Worm (Caenorhabditis elegans) whole organism, midembryonic: Measurements from ENCODE around the gene mdt-1.2.
"Not testable (repeated sequence)": the region's sequence is repeated elsewhere in the genome, so short reads cannot be mapped to it uniquely, and the experiment has no call there.

ENCODE experiments used
- T22C8.4 ChIP-seq: fragments of 200-800 bp; sonication (Bioruptor generic); IDR thresholded peaks from 2 replicates; pipeline ENCODE4 v1.3.6; 2022; ENCODE audit warnings: missing genetic modification characterization, missing compliant biosample characterization
- cog-1 ChIP-seq: sonication (generic microtip); optimal IDR thresholded peaks from 2 replicates; lab custom pipeline; 2016; ENCODE audit warnings: missing genetic modification characterization, missing compliant biosample characterization
- flt-1 ChIP-seq: fragments of 200-800 bp; sonication (Bioruptor generic); IDR thresholded peaks from 2 replicates; pipeline ENCODE4 v1.3.6; 2022; ENCODE audit warnings: missing genetic modification characterization, missing compliant biosample characterization
- klf-2 ChIP-seq: fragments of 200-800 bp; sonication (Bioruptor generic); conservative IDR thresholded peaks from 2 replicates; pipeline ENCODE4 v1.3.6; 2022; ENCODE audit warnings: missing genetic modification reagents, missing genetic modification characterization, missing compliant biosample characterization
- med-1 ChIP-seq: sonication (generic microtip); optimal IDR thresholded peaks from 2 replicates; lab custom pipeline; 2017; ENCODE audit warnings: missing genetic modification characterization, mild to moderate bottlenecking, missing compliant biosample characterization, antibody characterized with exemption, missing genetic modification reagents; ENCODE audit not compliant: insufficient read depth
- ref-1 ChIP-seq: fragments of 200-800 bp; sonication (Bioruptor generic); conservative IDR thresholded peaks from 2 replicates; pipeline ENCODE4 v1.3.6; 2022; ENCODE audit warnings: missing genetic modification reagents, missing genetic modification characterization, missing compliant biosample characterization
- tab-1 ChIP-seq: fragments of 200-800 bp; sonication (Bioruptor generic); IDR thresholded peaks from 2 replicates; pipeline ENCODE4 v1.3.6; 2022; ENCODE audit warnings: missing genetic modification characterization, missing compliant biosample characterization
- ztf-23 ChIP-seq: fragments of 200-800 bp; sonication (Bioruptor generic); IDR thresholded peaks from 2 replicates; pipeline ENCODE4 v1.3.6; 2022; ENCODE audit warnings: missing genetic modification reagents, missing genetic modification characterization, missing compliant biosample characterization
- ztf-29 ChIP-seq: fragments of 200-800 bp; sonication (Bioruptor generic); IDR thresholded peaks from 2 replicates; pipeline ENCODE4 v1.3.6; 2022; ENCODE audit warnings: missing genetic modification reagents, missing genetic modification characterization, missing compliant biosample characterization

The mdt-1.2 gene

ce11 chrX:17151160-17151711 is at the start of gene mdt-1.2:
mdt-1.2 (plus strand) TSS chrX:17151522.
- no peak for TF ChIP-seq ztf-29
- peak; percentile 62; the same call in 1 of the 2 replicates for TF ChIP-seq flt-1
- TF ChIP-seq tab-1 (GFP tag; lab: Robert Waterston, UW) = 0 out of 2 replicates have a peak, but pooled peaks have one; percentile 35
- TF ChIP-seq cog-1 = peak; percentile 71

- TF ChIP-seq flt-1 (no peak), ztf-23 (GFP tag; lab: Robert Waterston, UW) (no peak)
Measured at ce11 chrX:17107670-17108069, 43.7 kb upstream of the mdt-1.2 start, which contains the start of gene lido-4. lido-4 (minus strand) TSS chrX:17107770.

ce11 chrX:17110555-17110954 is 40.8 kb upstream of the mdt-1.2 start, which contains the start of gene lido-5:
lido-5 (minus strand) TSS chrX:17110655.
- TF ChIP-seq med-1 (GFP tag; lab: Kevin White, UChicago) (no peak), ztf-23 (GFP tag; lab: Robert Waterston, UW) (no peak)

- no peak for TF ChIP-seq tab-1 (GFP tag; lab: Robert Waterston, UW)
Measured at ce11 chrX:17115089-17115488, 36.2 kb upstream of the mdt-1.2 start, which contains the start of gene lido-6. lido-6 (minus strand) TSS chrX:17115189.

- TF ChIP-seq ref-1, flt-1, cog-1: not testable (repeated sequence)
Measured at ce11 chrX:17117359-17117758, 34.0 kb upstream of the mdt-1.2 start, which contains the start of gene K09E3.2. K09E3.2 (plus strand) TSS chrX:17117659.

ce11 chrX:17134427-17134826 is 16.9 kb upstream of the mdt-1.2 start, which contains the start of gene K09E3.7:
K09E3.7 (minus strand) TSS chrX:17134527.
- no peak for TF ChIP-seq flt-1
- TF ChIP-seq med-1 (GFP tag; lab: Kevin White, UChicago) = no peak
- no peak for TF ChIP-seq tab-1 (GFP tag; lab: Robert Waterston, UW)
- TF ChIP-seq cog-1 = no peak
- TF ChIP-seq T22C8.4 (GFP tag; lab: Robert Waterston, UW) = no peak
- no peak for TF ChIP-seq klf-2 (GFP tag; lab: Robert Waterston, UW)
- TF ChIP-seq ref-1 = no peak
- no peak for TF ChIP-seq ztf-29
- TF ChIP-seq ztf-23 (GFP tag; lab: Robert Waterston, UW) = no peak

- no peak for TF ChIP-seq klf-2 (GFP tag; lab: Robert Waterston, UW)
- no peak for TF ChIP-seq ref-1
- no peak for TF ChIP-seq cog-1
- no peak for TF ChIP-seq ztf-23 (GFP tag; lab: Robert Waterston, UW)
- TF ChIP-seq med-1 (GFP tag; lab: Kevin White, UChicago) = no peak
- no peak for TF ChIP-seq T22C8.4 (GFP tag; lab: Robert Waterston, UW)
- no peak for TF ChIP-seq flt-1
- TF ChIP-seq ztf-29 = no peak
- TF ChIP-seq tab-1 (GFP tag; lab: Robert Waterston, UW) = no peak
Measured at ce11 chrX:17135704-17136103, 15.6 kb upstream of the mdt-1.2 start.

ce11 chrX:17138060-17138557 is 13.2 kb upstream of the mdt-1.2 start, which contains the start of gene cnp-3:
cnp-3 (minus strand) TSS chrX:17138110.
- TF ChIP-seq ztf-29 = no peak
- TF ChIP-seq T22C8.4 (GFP tag; lab: Robert Waterston, UW) = no peak
- no peak for TF ChIP-seq ref-1
- no peak for TF ChIP-seq klf-2 (GFP tag; lab: Robert Waterston, UW)
- TF ChIP-seq tab-1 (GFP tag; lab: Robert Waterston, UW) = no peak
- TF ChIP-seq ztf-23 (GFP tag; lab: Robert Waterston, UW) = no peak
- no peak for TF ChIP-seq med-1 (GFP tag; lab: Kevin White, UChicago)
- no peak for TF ChIP-seq cog-1
- no peak for TF ChIP-seq flt-1

ce11 chrX:17139204-17139780 is 12.0 kb upstream of the mdt-1.2 start:
- TF ChIP-seq T22C8.4 (GFP tag; lab: Robert Waterston, UW) (no peak), med-1 (GFP tag; lab: Kevin White, UChicago) (no peak), ztf-29 (no peak), flt-1 (no peak), klf-2 (GFP tag; lab: Robert Waterston, UW) (no peak), ref-1 (no peak), cog-1 (no peak), ztf-23 (GFP tag; lab: Robert Waterston, UW) (no peak), tab-1 (GFP tag; lab: Robert Waterston, UW) (no peak)

ce11 chrX:17140447-17140846 is 10.9 kb upstream of the mdt-1.2 start:
- no peak for TF ChIP-seq med-1 (GFP tag; lab: Kevin White, UChicago)
- TF ChIP-seq T22C8.4 (GFP tag; lab: Robert Waterston, UW) = no peak
- TF ChIP-seq ztf-29 = no peak
- TF ChIP-seq klf-2 (GFP tag; lab: Robert Waterston, UW) = no peak
- TF ChIP-seq cog-1 = no peak
- TF ChIP-seq flt-1 = no peak
- no peak for TF ChIP-seq ztf-23 (GFP tag; lab: Robert Waterston, UW)
- no peak for TF ChIP-seq tab-1 (GFP tag; lab: Robert Waterston, UW)
- TF ChIP-seq ref-1 = no peak

- TF ChIP-seq ref-1 = no peak
- no peak for TF ChIP-seq ztf-23 (GFP tag; lab: Robert Waterston, UW)
- no peak for TF ChIP-seq tab-1 (GFP tag; lab: Robert Waterston, UW)
- TF ChIP-seq cog-1 = no peak
- no peak for TF ChIP-seq med-1 (GFP tag; lab: Kevin White, UChicago)
- no peak for TF ChIP-seq T22C8.4 (GFP tag; lab: Robert Waterston, UW)
- TF ChIP-seq flt-1 = no peak
Measured at ce11 chrX:17146545-17146944, 4.8 kb upstream of the mdt-1.2 start.
